Fruit fly (Drosophila melanogaster): ENCODE data around the gene neo.
A peak's percentile ranks its signal among the peaks of the same experiment; 100 is the strongest.

neo gene

DNA sequence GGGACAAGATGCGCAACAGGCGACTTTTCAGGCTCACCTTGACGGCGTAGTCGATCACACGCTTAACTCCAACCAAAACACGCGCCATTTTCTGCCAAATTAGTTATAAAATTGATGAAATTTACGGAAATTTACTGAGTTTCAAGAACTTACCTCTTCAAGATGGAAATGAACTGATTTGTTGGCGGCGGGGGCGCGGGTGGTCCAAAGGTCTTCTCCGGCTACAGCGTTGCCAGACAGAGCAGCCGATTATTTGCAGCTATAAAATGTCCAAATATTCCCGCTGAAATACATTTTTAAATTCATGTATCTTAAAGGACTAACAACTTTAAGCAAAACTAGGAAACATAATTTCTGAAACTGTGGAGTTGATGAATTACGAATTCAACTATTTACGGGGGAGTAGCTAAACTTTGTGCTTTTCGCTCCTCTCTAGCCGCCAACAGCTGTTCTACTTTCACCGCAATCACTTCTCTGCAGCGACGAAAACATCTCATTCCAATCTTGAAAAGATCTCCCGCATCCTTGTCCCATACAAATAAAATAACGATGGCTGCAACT, 16.1 kb upstream of the neo start, which contains the start of the genes Etfb and CG7789 (continued):
- no peak for TF ChIP-seq CG8290 (GFP tag; optimal IDR thresholded peaks at IDR 0.05)
- TF ChIP-seq CG8290 (tag; optimal IDR thresholded peaks at IDR 0.05): peak in 1 of 2 experiments; percentile 4
- TF ChIP-seq esg (GFP tag; conservative IDR thresholded peaks at IDR 0.05): peak; percentile 55; the same call in 1 of the 2 replicates
- peak; percentile 70 for TF ChIP-seq CG4404 (GFP tag; IDR thresholded peaks at IDR 0.05)
- peak; percentile 96 for TF ChIP-seq sens (GFP tag)
- peak; percentile 70 for TF ChIP-seq CG17829 (tag; optimal IDR thresholded peaks at IDR 0.05)
- peak; percentile 55 for TF ChIP-seq NK7.1 (GFP tag; optimal IDR thresholded peaks at IDR 0.05)
- TF ChIP-seq CG15269 (tag; optimal IDR thresholded peaks at IDR 0.05): no peak
- TF ChIP-seq Nf-YC (tag; optimal IDR thresholded peaks at IDR 0.05): peak; percentile 74
- TF ChIP-seq CG8478 (optimal IDR thresholded peaks at IDR 0.05): no peak
- no peak for TF ChIP-seq yki (optimal IDR thresholded peaks at IDR 0.05)
- TF ChIP-seq Usf (GFP tag; optimal IDR thresholded peaks at IDR 0.05): peak; percentile 32
- TF ChIP-seq sima (GFP tag; optimal IDR thresholded peaks at IDR 0.05): peak; percentile 57
- TF ChIP-seq nau (GFP tag; optimal IDR thresholded peaks at IDR 0.05): no peak
- no peak for TF ChIP-seq CG8359 (GFP tag; optimal IDR thresholded peaks at IDR 0.05; ENCODE audit: borderline replicate concordance)
- peak; percentile 17; the same call in 1 of the 4 replicates for TF ChIP-seq chinmo (GFP tag; IDR thresholded peaks at IDR 0.05; ENCODE audit: partially characterized antibody)
- peak; percentile 65 for TF ChIP-seq CG1647 (GFP tag; optimal IDR thresholded peaks at IDR 0.05)
- no peak for TF ChIP-seq fd102C (GFP tag; optimal IDR thresholded peaks at IDR 0.05)
- TF ChIP-seq CG17186 (GFP tag; optimal IDR thresholded peaks at IDR 0.05): peak; percentile 44
- TF ChIP-seq mirr (GFP tag; optimal IDR thresholded peaks at IDR 0.05): peak; percentile 70
- peak; percentile 24 for TF ChIP-seq CG4854 (GFP tag; optimal IDR thresholded peaks at IDR 0.05)
- TF ChIP-seq cas (GFP tag; IDR thresholded peaks at IDR 0.05): peak; percentile 42; the same call in 1 of the 2 replicates
- TF ChIP-seq E2f1 (GFP tag; IDR thresholded peaks at IDR 0.05): peak; percentile 73
- TF ChIP-seq CG14014 (GFP tag; IDR thresholded peaks at IDR 0.05): peak; percentile 74
- TF ChIP-seq pho (GFP tag; optimal IDR thresholded peaks at IDR 0.05): peak; percentile 88
- peak; percentile 43; the same call in 1 of the 2 replicates for TF ChIP-seq CG1024 (GFP tag; IDR thresholded peaks at IDR 0.05)
- TF ChIP-seq CG5180 (GFP tag; optimal IDR thresholded peaks at IDR 0.05): no peak
- peak; percentile 55 for TF ChIP-seq Dad (GFP tag; optimal IDR thresholded peaks at IDR 0.05)
- TF ChIP-seq shn (GFP tag; optimal IDR thresholded peaks at IDR 0.05): peak; percentile 81
- no peak for TF ChIP-seq HLHmδ (GFP tag; optimal IDR thresholded peaks at IDR 0.05)
- peak; percentile 69 for TF ChIP-seq stc (GFP tag; IDR thresholded peaks at IDR 0.05)
- TF ChIP-seq CG5953 (GFP tag; IDR thresholded peaks at IDR 0.05): no peak
- peak; percentile 92 for TF ChIP-seq HmgZ (tag; optimal IDR thresholded peaks at IDR 0.05)
- TF ChIP-seq psq (GFP tag; optimal IDR thresholded peaks at IDR 0.05): no peak
- peak; percentile 29 for TF ChIP-seq ERR (GFP tag; optimal IDR thresholded peaks at IDR 0.05)
- no peak for TF ChIP-seq Kr (GFP tag; optimal IDR thresholded peaks at IDR 0.05)
- peak; percentile 95 for TF ChIP-seq Ets65A (GFP tag)
- TF ChIP-seq CG11560 (tag; IDR thresholded peaks at IDR 0.05): peak; percentile 35; the same call in 1 of the 3 replicates
- TF ChIP-seq grn (GFP tag; optimal IDR thresholded peaks at IDR 0.05): peak; percentile 56
- no peak for TF ChIP-seq Lim3 (GFP tag; IDR thresholded peaks at IDR 0.05)
- peak; percentile 51; the same call in 1 of the 3 replicates for TF ChIP-seq CG6175 (GFP tag; IDR thresholded peaks at IDR 0.05)

DNA sequence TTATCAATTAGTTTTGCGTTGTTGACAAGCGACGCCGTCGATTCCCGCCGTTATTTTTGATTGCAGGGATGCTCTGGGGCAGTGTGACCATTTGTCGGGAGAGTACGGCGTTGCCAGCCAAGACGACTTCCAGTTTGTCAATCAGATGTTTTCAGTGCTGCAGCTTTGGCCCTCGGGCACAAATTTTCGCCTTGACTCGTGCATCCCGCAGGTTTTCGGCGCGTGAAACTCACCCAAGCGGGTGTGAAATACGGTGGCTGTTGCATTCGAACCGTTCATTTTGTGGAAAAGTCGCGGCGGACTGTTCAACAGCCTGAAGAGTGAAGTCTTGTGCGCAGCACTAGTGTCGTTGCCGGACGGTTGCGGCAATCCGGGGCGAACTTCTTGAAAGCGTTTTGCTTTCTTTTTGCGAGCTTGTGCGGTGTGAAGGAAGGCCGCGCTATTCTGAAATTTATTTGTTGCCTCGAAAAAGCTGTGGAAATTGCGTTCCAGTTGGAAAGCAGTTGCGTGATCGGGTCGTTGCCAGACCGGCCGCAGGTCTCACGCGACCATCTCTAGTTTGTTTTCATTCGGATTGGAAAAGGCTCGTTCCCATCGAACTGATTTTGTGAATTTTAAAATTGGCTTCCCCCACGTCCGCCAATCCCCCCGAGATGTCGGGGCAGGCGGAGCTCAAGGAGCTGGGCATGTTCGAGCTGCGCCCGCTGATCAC, 12.1 kb upstream of the neo start, which contains the start of the genes ca and ncd:
Gene ca (plus strand): TSS at position 130 of the 712 bp plus-strand sequence.
Gene ncd (minus strand): TSS at position 446 of the 712 bp plus-strand sequence.
- TF ChIP-seq fu2 (GFP tag; optimal IDR thresholded peaks at IDR 0.05): peak; percentile 28
- no peak for TF ChIP-seq kni (GFP tag; optimal IDR thresholded peaks at IDR 0.05)
- TF ChIP-seq Bgb (GFP tag; IDR thresholded peaks at IDR 0.05; ENCODE audit: partially characterized antibody): peak; percentile 77
- no peak for TF ChIP-seq zfh1 (GFP tag; IDR thresholded peaks at IDR 0.05)
- peak; percentile 99 for TF ChIP-seq CG2116 (GFP tag; optimal IDR thresholded peaks at IDR 0.05)
- TF ChIP-seq CG9797 (GFP tag; optimal IDR thresholded peaks at IDR 0.05): peak; percentile 72
- TF ChIP-seq zen2 (GFP tag; IDR thresholded peaks at IDR 0.05; ENCODE audit: partially characterized antibody): peak; percentile 54; the same call in 2 of the 3 replicates
- TF ChIP-seq HmgD (GFP tag; optimal IDR thresholded peaks at IDR 0.05): no peak
- TF ChIP-seq CG7963 (GFP tag; IDR thresholded peaks at IDR 0.05; ENCODE audit: partially characterized antibody): peak; percentile 61; the same call in 1 of the 3 replicates
- TF ChIP-seq CG2199 (GFP tag; IDR thresholded peaks at IDR 0.05): no peak
- no peak for TF ChIP-seq CG2712 (tag; optimal IDR thresholded peaks at IDR 0.05)
- TF ChIP-seq CG3407 (GFP tag; optimal IDR thresholded peaks at IDR 0.05): no peak

All from whole organism, embryonic.